Worm (Caenorhabditis elegans) whole organism, young adult: ENCODE data around the gene Y55F3BL.4.

Experiments
- D2030.7 ChIP-seq: fragments of 200-800 bp; sonication (Bioruptor generic); IDR thresholded peaks from 2 replicates; pipeline ENCODE4 v1.3.6; 2022; ENCODE audit warnings: missing genetic modification reagents, missing genetic modification characterization, missing compliant biosample characterization
- F23B12.7 ChIP-seq: sonication (generic microtip); optimal IDR thresholded peaks from 2 replicates; lab custom pipeline; 2017; ENCODE audit warnings: missing genetic modification characterization, mild to moderate bottlenecking, missing compliant biosample characterization, antibody characterized with exemption, moderate library complexity; ENCODE audit not compliant: insufficient read depth
- F49E8.2 ChIP-seq: sonication (generic microtip); optimal IDR thresholded peaks from 3 replicates; lab custom pipeline; 2017; ENCODE audit warnings: missing genetic modification characterization, mild to moderate bottlenecking, missing compliant biosample characterization, antibody characterized with exemption, moderate library complexity; ENCODE audit not compliant: insufficient read depth
- F52B5.7 ChIP-seq: sonication (generic microtip); optimal IDR thresholded peaks from 2 replicates; lab custom pipeline; 2016; ENCODE audit warnings: mild to moderate bottlenecking, missing genetic modification characterization, missing compliant biosample characterization
- F57C9.4 ChIP-seq: sonication (generic microtip); optimal IDR thresholded peaks from 2 replicates; lab custom pipeline; 2017; ENCODE audit warnings: mild to moderate bottlenecking, missing genetic modification characterization, missing compliant biosample characterization
- T26A5.8 ChIP-seq: sonication (generic microtip); optimal IDR thresholded peaks from 2 replicates; lab custom pipeline; 2016; ENCODE audit warnings: missing genetic modification characterization, missing compliant biosample characterization
- Y67H2A.10 ChIP-seq: fragments of 200-800 bp; sonication (Bioruptor generic); conservative IDR thresholded peaks from 2 replicates; pipeline ENCODE4 v1.3.6; 2022; ENCODE audit warnings: missing genetic modification reagents, missing genetic modification characterization, missing compliant biosample characterization
- Y79H2A.3 ChIP-seq: fragments of 200-800 bp; sonication (Bioruptor generic); conservative IDR thresholded peaks from 2 replicates; pipeline ENCODE4 v1.3.6; 2022; ENCODE audit warnings: missing genetic modification reagents, missing genetic modification characterization, missing compliant biosample characterization
- ZK185.1 ChIP-seq: sonication (generic microtip); optimal IDR thresholded peaks from 2 replicates; lab custom pipeline; 2016; ENCODE audit warnings: mild to moderate bottlenecking, missing genetic modification characterization, missing compliant biosample characterization; ENCODE audit not compliant: poor library complexity, severe bottlenecking
- athp-1 ChIP-seq: sonication (generic microtip); optimal IDR thresholded peaks from 2 replicates; lab custom pipeline; 2017; ENCODE audit warnings: mild to moderate bottlenecking, missing genetic modification characterization, missing compliant biosample characterization
- attf-6 ChIP-seq: fragments of 200-800 bp; sonication (Bioruptor generic); IDR thresholded peaks from 2 replicates; pipeline ENCODE4 v1.3.6; 2022; ENCODE audit warnings: missing genetic modification reagents, missing genetic modification characterization, missing compliant biosample characterization
- bed-1 ChIP-seq: fragments of 200-800 bp; sonication (Bioruptor generic); IDR thresholded peaks from 2 replicates; pipeline ENCODE4 v1.3.6; 2022; ENCODE audit warnings: missing genetic modification reagents, missing genetic modification characterization, missing compliant biosample characterization
- bed-2 ChIP-seq: fragments of 200-800 bp; sonication (Bioruptor generic); IDR thresholded peaks from 2 replicates; pipeline ENCODE4 v1.3.6; 2022; ENCODE audit warnings: missing genetic modification reagents, missing genetic modification characterization, missing compliant biosample characterization
- cebp-1 ChIP-seq, 2 experiments: fragments of 200-800 bp in 1 of 2; sonication (Bioruptor generic) in 1 of 2; sonication (generic microtip) in 1 of 2; IDR thresholded peaks in 1 of 2; optimal IDR thresholded peaks in 1 of 2; 2 replicates each; pipeline versions ENCODE4 v1.3.6 to Lab custom; 2017 to 2022; ENCODE audit warnings: missing compliant biosample characterization in 2 of 2, missing genetic modification characterization in 2 of 2, mild to moderate bottlenecking in 1 of 2, missing genetic modification reagents in 1 of 2, moderate library complexity in 1 of 2
- ceh-100 ChIP-seq: fragments of 200-800 bp; sonication (Bioruptor generic); IDR thresholded peaks from 2 replicates; pipeline ENCODE4 v1.3.6; 2022; ENCODE audit warnings: missing genetic modification reagents, missing genetic modification characterization, missing compliant biosample characterization
- ceh-27 ChIP-seq: fragments of 200-800 bp; sonication (Bioruptor generic); optimal IDR thresholded peaks from 2 replicates; lab custom pipeline; 2018; ENCODE audit warnings: mild to moderate bottlenecking, missing genetic modification characterization, moderate library complexity, missing compliant biosample characterization
- ceh-91 ChIP-seq: fragments of 200-800 bp; sonication (Bioruptor generic); IDR thresholded peaks from 2 replicates; pipeline ENCODE4 v1.3.6; 2022; ENCODE audit warnings: missing genetic modification reagents, missing genetic modification characterization, missing compliant biosample characterization
- chd-7 ChIP-seq: sonication (generic microtip); optimal IDR thresholded peaks from 2 replicates; lab custom pipeline; 2016; ENCODE audit warnings: mild to moderate bottlenecking, missing genetic modification characterization, moderate library complexity, missing compliant biosample characterization
- dox-1 ChIP-seq: fragments of 200-800 bp; sonication (Bioruptor generic); IDR thresholded peaks from 2 replicates; pipeline ENCODE4 v1.3.6; 2022; ENCODE audit warnings: missing genetic modification reagents, missing genetic modification characterization, missing compliant biosample characterization
- egl-44 ChIP-seq: fragments of 200-800 bp; sonication (Bioruptor generic); IDR thresholded peaks from 2 replicates; pipeline ENCODE4 v1.3.6; 2022; ENCODE audit warnings: missing genetic modification reagents, missing genetic modification characterization, missing compliant biosample characterization
- gei-17 ChIP-seq: fragments of 200-800 bp; sonication (Bioruptor generic); optimal IDR thresholded peaks from 2 replicates; lab custom pipeline; 2018; ENCODE audit warnings: mild to moderate bottlenecking, missing genetic modification characterization, missing compliant biosample characterization
- hlh-26 ChIP-seq: fragments of 200-800 bp; sonication (Bioruptor generic); conservative IDR thresholded peaks from 2 replicates; pipeline ENCODE4 v1.3.6; 2022; ENCODE audit warnings: missing genetic modification reagents, missing genetic modification characterization, missing compliant biosample characterization
- lin-54 ChIP-seq: fragments of 200-800 bp; sonication (Bioruptor generic); optimal IDR thresholded peaks from 2 replicates; lab custom pipeline; 2018; ENCODE audit warnings: mild to moderate bottlenecking, missing genetic modification characterization, missing compliant biosample characterization
- lir-1 ChIP-seq: fragments of 200-800 bp; sonication (Bioruptor generic); conservative IDR thresholded peaks from 2 replicates; pipeline ENCODE4 v1.3.6; 2022; ENCODE audit warnings: missing genetic modification reagents, missing genetic modification characterization, missing compliant biosample characterization
- lsl-1 ChIP-seq: fragments of 200-800 bp; sonication (Bioruptor generic); optimal IDR thresholded peaks from 2 replicates; lab custom pipeline; 2018; ENCODE audit warnings: mild to moderate bottlenecking, missing genetic modification characterization, moderate library complexity, missing compliant biosample characterization
- lsy-27 ChIP-seq: sonication (generic microtip); optimal IDR thresholded peaks from 2 replicates; lab custom pipeline; 2017; ENCODE audit warnings: missing genetic modification characterization, mild to moderate bottlenecking, missing compliant biosample characterization, antibody characterized with exemption, missing genotype, borderline replicate concordance; ENCODE audit not compliant: insufficient read depth
- madf-6 ChIP-seq: fragments of 200-800 bp; sonication (Bioruptor generic); IDR thresholded peaks from 2 replicates; pipeline ENCODE4 v1.3.6; 2022; ENCODE audit warnings: missing genetic modification reagents, missing genetic modification characterization, missing compliant biosample characterization
- mcd-1 ChIP-seq: fragments of 200-800 bp; sonication (Bioruptor generic); IDR thresholded peaks from 2 replicates; pipeline ENCODE4 v1.3.6; 2022; ENCODE audit warnings: missing genetic modification reagents, missing genetic modification characterization, missing compliant biosample characterization
- mel-28 ChIP-seq: sonication (generic microtip); optimal IDR thresholded peaks from 2 replicates; lab custom pipeline; 2016; ENCODE audit warnings: borderline replicate concordance, mild to moderate bottlenecking, missing genetic modification characterization, missing compliant biosample characterization
- mes-4 ChIP-seq: sonication (generic microtip); optimal IDR thresholded peaks from 2 replicates; lab custom pipeline; 2016; ENCODE audit warnings: missing genotype, missing genetic modification characterization, missing compliant biosample characterization
- nfya-2 ChIP-seq: fragments of 200-800 bp; sonication (Bioruptor generic); IDR thresholded peaks from 2 replicates; pipeline ENCODE4 v1.3.6; 2022; ENCODE audit warnings: missing genetic modification reagents, missing genetic modification characterization, missing compliant biosample characterization
- nhr-27 ChIP-seq: fragments of 200-800 bp; sonication (Bioruptor generic); optimal IDR thresholded peaks from 2 replicates; lab custom pipeline; 2018; ENCODE audit warnings: mild to moderate bottlenecking, missing genetic modification characterization, moderate library complexity, missing compliant biosample characterization
- nhr-90 ChIP-seq: sonication (generic microtip); optimal IDR thresholded peaks from 2 replicates; lab custom pipeline; 2016; ENCODE audit warnings: missing genotype, mild to moderate bottlenecking, missing genetic modification characterization, missing compliant biosample characterization
- rec-8 ChIP-seq, 2 experiments: sonication (generic microtip); optimal IDR thresholded peaks; 2 replicates each; lab custom pipeline; 2016; ENCODE audit warnings: mild to moderate bottlenecking in 2 of 2, missing genetic modification characterization in 2 of 2, missing genetic modification reagents in 2 of 2, missing genotype in 2 of 2, missing biosample characterization in 1 of 2, missing compliant biosample characterization in 1 of 2, moderate library complexity in 1 of 2
- snpc-1.1 ChIP-seq: sonication (generic microtip); optimal IDR thresholded peaks from 2 replicates; lab custom pipeline; 2017; ENCODE audit warnings: missing genetic modification characterization, mild to moderate bottlenecking, missing compliant biosample characterization, antibody characterized with exemption, moderate library complexity, missing genotype, missing genetic modification reagents; ENCODE audit not compliant: insufficient read depth
- snpc-1.3 ChIP-seq: sonication (generic microtip); optimal IDR thresholded peaks from 2 replicates; lab custom pipeline; 2017; ENCODE audit warnings: missing genetic modification characterization, mild to moderate bottlenecking, missing compliant biosample characterization, antibody characterized with exemption, moderate library complexity, missing genotype, missing genetic modification reagents; ENCODE audit not compliant: insufficient read depth
- snpc-3.4 ChIP-seq: sonication (generic microtip); optimal IDR thresholded peaks from 2 replicates; lab custom pipeline; 2017; ENCODE audit warnings: missing genetic modification characterization, mild to moderate bottlenecking, missing compliant biosample characterization, antibody characterized with exemption, moderate library complexity, missing genotype, missing genetic modification reagents
- snpc-4 ChIP-seq, 5 experiments: fragments of 150-350 bp in 1 of 5; sonication (generic microtip) in 4 of 5; optimal IDR thresholded peaks; 2 replicates each; lab custom pipeline; 2014 to 2018; ENCODE audit warnings: missing genetic modification characterization in 5 of 5, missing biosample characterization in 3 of 5, antibody characterized with exemption in 2 of 5, mild to moderate bottlenecking in 2 of 5, missing compliant biosample characterization in 2 of 5, missing genotype in 2 of 5, moderate library complexity in 2 of 5, missing genetic modification reagents in 1 of 5
- tbp1 ChIP-seq: fragments of 200-800 bp; sonication (Bioruptor generic); optimal IDR thresholded peaks from 2 replicates; lab custom pipeline; 2018; ENCODE audit warnings: mild to moderate bottlenecking, missing genetic modification characterization, missing compliant biosample characterization
- tbx-9 ChIP-seq: sonication (generic microtip); optimal IDR thresholded peaks from 2 replicates; lab custom pipeline; 2016; ENCODE audit warnings: borderline replicate concordance, missing genetic modification characterization, inconsistent platforms, missing compliant biosample characterization
- xnd-1 ChIP-seq: sonication (generic microtip); optimal IDR thresholded peaks from 2 replicates; lab custom pipeline; 2016; ENCODE audit warnings: missing genotype, missing genetic modification reagents, missing genetic modification characterization, missing compliant biosample characterization
- ztf-22 ChIP-seq: fragments of 200-800 bp; sonication (Bioruptor generic); optimal IDR thresholded peaks from 2 replicates; lab custom pipeline; 2018; ENCODE audit warnings: mild to moderate bottlenecking, missing genetic modification characterization, moderate library complexity, missing compliant biosample characterization

Gene Y55F3BL.4

DNA sequence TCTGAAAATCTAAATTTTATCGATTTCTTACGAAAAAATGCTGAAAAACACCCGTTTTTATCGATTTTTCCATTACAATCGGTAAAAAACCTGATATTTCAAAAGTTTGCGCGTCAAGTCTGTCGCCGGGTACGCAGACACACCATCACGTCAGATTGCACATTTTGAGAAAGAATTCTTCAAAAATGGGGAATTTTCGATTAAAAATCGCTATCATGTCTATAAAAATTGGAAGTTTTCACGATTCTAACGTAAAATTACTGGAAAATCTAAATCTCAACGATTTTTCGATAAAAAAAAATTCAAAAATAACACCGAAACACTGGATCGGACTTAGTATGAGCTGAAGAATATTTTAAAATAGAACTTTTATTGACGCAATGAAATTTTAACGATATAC lies 10.6 kb upstream of the Y55F3BL.4 start, which contains the start of gene F56B3.4 (continued):
- TF ChIP-seq rec-8 (tag; optimal IDR thresholded peaks at IDR 0.05; lab: Kevin White, UChicago), result no peak
- TF ChIP-seq lin-54 (GFP tag; lab: Kevin White, UChicago), result peak; percentile 8
- no peak for TF ChIP-seq ZK185.1 (tag; lab: Kevin White, UChicago)
- TF ChIP-seq F49E8.2, result no peak
- TF ChIP-seq lsy-27 (tag; lab: Kevin White, UChicago), result no peak
- TF ChIP-seq ceh-91, result no peak
- peak; percentile 57 for TF ChIP-seq snpc-1.3 (tag; lab: Kevin White, UChicago)
- no peak for TF ChIP-seq dox-1
- no peak for TF ChIP-seq athp-1 (tag; lab: Kevin White, UChicago)
- TF ChIP-seq gei-17 (GFP tag; lab: Kevin White, UChicago), result no peak
- TF ChIP-seq mes-4, result no peak
- TF ChIP-seq nfya-2 (GFP tag; lab: Robert Waterston, UW), result no peak
- peak; percentile 32 for TF ChIP-seq snpc-3.4 (tag; lab: Kevin White, UChicago)
- no peak for TF ChIP-seq F23B12.7 (tag; lab: Kevin White, UChicago)
- TF ChIP-seq tbp1 (GFP tag; lab: Kevin White, UChicago), result no peak
- no peak for TF ChIP-seq mel-28
- TF ChIP-seq F57C9.4 (tag; lab: Kevin White, UChicago), result no peak
- no peak for TF ChIP-seq chd-7 (tag; lab: Kevin White, UChicago)
- TF ChIP-seq lsl-1, result peak; percentile 16
- TF ChIP-seq ztf-22 (GFP tag; lab: Kevin White, UChicago), result no peak

DNA sequence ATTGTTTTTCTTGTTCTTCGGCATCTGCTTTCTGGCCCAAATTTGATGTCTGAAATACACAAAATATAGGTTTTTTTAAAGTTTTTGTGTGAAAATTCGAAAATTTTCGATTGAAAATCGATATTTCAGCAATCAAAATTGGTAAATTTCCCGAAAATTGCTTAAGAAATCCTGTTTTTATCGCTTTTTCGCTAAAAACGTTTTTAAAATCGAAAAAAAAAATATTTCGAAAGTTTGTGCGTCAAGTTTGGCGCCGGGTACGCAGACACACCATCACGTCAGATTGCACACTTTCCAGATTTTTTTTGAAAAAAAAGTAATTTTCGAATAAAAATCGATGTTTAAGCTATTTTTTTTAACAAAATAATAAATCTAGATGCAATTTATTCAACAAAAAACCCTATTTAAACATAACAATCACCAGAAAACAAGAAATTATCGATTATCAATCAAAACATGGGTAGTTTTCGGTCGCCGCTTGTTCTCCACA lies 9.5 kb upstream of the Y55F3BL.4 start, which contains the start of gene skr-18:
Gene skr-18 (minus strand): TSS at position 51 of the 490 bp plus-strand sequence.
- TF ChIP-seq T26A5.8 (no peak), cebp-1 (GFP tag; IDR thresholded peaks at IDR 0.05; lab: Robert Waterston, UW) (no peak), cebp-1 (tag; optimal IDR thresholded peaks at IDR 0.05; lab: Kevin White, UChicago) (peak; percentile 12), snpc-1.1 (tag; lab: Kevin White, UChicago) (peak; percentile 44), F49E8.2 (peak; percentile 55), madf-6 (GFP tag; lab: Robert Waterston, UW) (peak; percentile 65), D2030.7 (GFP tag; lab: Robert Waterston, UW) (peak; percentile 28), ceh-91 (no peak), lsl-1 (peak; percentile 5), ceh-100 (GFP tag; lab: Robert Waterston, UW) (peak; percentile 44), mcd-1 (peak; percentile 55; the same call in 1 of the 2 replicates), egl-44 (no peak), snpc-4 (GFP tag; optimal IDR thresholded peaks at IDR 0.05; lab: Kevin White, UChicago) (no peak), snpc-4 (tag; optimal IDR thresholded peaks at IDR 0.05; lab: Kevin White, UChicago) (peak in 1 of 4 experiments; percentile 22), lin-54 (GFP tag; lab: Kevin White, UChicago) (peak; percentile 2), snpc-1.3 (tag; lab: Kevin White, UChicago) (peak; percentile 63)

ce11 chrIV:796521-797073 lies 8.3 kb upstream of the Y55F3BL.4 start, which contains the start of the genes F56B3.11 and ech-5:
Gene F56B3.11 (minus strand): TSS chrIV:796571.
Gene ech-5 (plus strand): TSS chrIV:797023.
- no peak for TF ChIP-seq bed-2 (GFP tag; lab: Robert Waterston, UW)
- TF ChIP-seq xnd-1 (tag; lab: Kevin White, UChicago), result no peak
- no peak for TF ChIP-seq hlh-26 (GFP tag; lab: Robert Waterston, UW)
- TF ChIP-seq lir-1 (GFP tag; lab: Robert Waterston, UW), result no peak
- TF ChIP-seq attf-6 (GFP tag; lab: Robert Waterston, UW), result no peak
- no peak for TF ChIP-seq chd-7 (tag; lab: Kevin White, UChicago)
- TF ChIP-seq F52B5.7, result no peak
- TF ChIP-seq Y67H2A.10 (GFP tag; lab: Robert Waterston, UW), result no peak
- TF ChIP-seq Y79H2A.3 (GFP tag; lab: Robert Waterston, UW), result no peak
- no peak for TF ChIP-seq bed-1 (GFP tag; lab: Robert Waterston, UW)
- no peak for TF ChIP-seq nhr-90 (tag; lab: Kevin White, UChicago)
- TF ChIP-seq nhr-27 (tag; lab: Kevin White, UChicago), result no peak
- peak; percentile 94 for TF ChIP-seq mcd-1
- peak; percentile 22 for TF ChIP-seq ceh-27 (GFP tag; lab: Kevin White, UChicago)
- no peak for TF ChIP-seq snpc-3.4 (tag; lab: Kevin White, UChicago)
- no peak for TF ChIP-seq tbx-9 (tag; lab: Kevin White, UChicago)
